Worm (Caenorhabditis elegans) whole organism, L3 larva: Measurements from ENCODE around the gene Y62H9A.7.
A peak's percentile ranks its signal among the peaks of the same experiment; 100 is the strongest.

Experiments used
- R02D3.7 ChIP-seq: fragments of 150-350 bp; optimal IDR thresholded peaks from 2 replicates; lab custom pipeline; 2014; ENCODE audit warnings: missing biosample characterization, missing genetic modification characterization
- ZK546.5 ChIP-seq: sonication (generic microtip); optimal IDR thresholded peaks from 2 replicates; lab custom pipeline; 2017; ENCODE audit warnings: missing biosample characterization, missing genetic modification characterization
- aly-2 ChIP-seq: fragments of 150-350 bp; optimal IDR thresholded peaks from 2 replicates; lab custom pipeline; 2014; ENCODE audit warnings: missing biosample characterization, missing genetic modification characterization
- ama-1 ChIP-seq: fragments of 150-350 bp; optimal IDR thresholded peaks from 2 replicates; lab custom pipeline; 2018
- ceh-16 ChIP-seq: sonication (generic microtip); optimal IDR thresholded peaks from 2 replicates; lab custom pipeline; 2017; ENCODE audit warnings: missing biosample characterization, missing genetic modification characterization
- ceh-28 ChIP-seq: fragments of 150-350 bp; optimal IDR thresholded peaks from 2 replicates; lab custom pipeline; 2014; ENCODE audit warnings: missing biosample characterization, missing genetic modification reagents, missing genetic modification characterization
- ceh-82 ChIP-seq: fragments of 150-350 bp; optimal IDR thresholded peaks from 2 replicates; lab custom pipeline; 2014; ENCODE audit warnings: missing biosample characterization, missing genetic modification characterization
- ceh-9 ChIP-seq: sonication (generic microtip); optimal IDR thresholded peaks from 2 replicates; lab custom pipeline; 2018; ENCODE audit warnings: missing biosample characterization, missing genetic modification characterization
- daf-12 ChIP-seq: fragments of 150-350 bp; optimal IDR thresholded peaks from 2 replicates; lab custom pipeline; 2014; ENCODE audit warnings: missing biosample characterization, missing genetic modification reagents, missing genetic modification characterization
- egl-27 ChIP-seq: sonication (generic microtip); optimal IDR thresholded peaks from 4 replicates; lab custom pipeline; 2017; ENCODE audit warnings: missing biosample characterization, missing genetic modification reagents, missing genetic modification characterization
- egl-5 ChIP-seq: fragments of 150-350 bp; optimal IDR thresholded peaks from 2 replicates; lab custom pipeline; 2017; ENCODE audit warnings: missing biosample characterization, missing genetic modification reagents, missing genetic modification characterization, inconsistent platforms
- elt-2 ChIP-seq: sonication (generic microtip); optimal IDR thresholded peaks from 2 replicates; lab custom pipeline; 2016; ENCODE audit warnings: missing genetic modification reagents, mild to moderate bottlenecking, missing genetic modification characterization, missing compliant biosample characterization
- elt-3 ChIP-seq, 3 experiments: fragments of 150-350 bp in 1 of 3; sonication (generic microtip) in 2 of 3; optimal IDR thresholded peaks; 2 replicates in 2 of 3; 4 replicates in 1 of 3; lab custom pipeline; 2014 to 2017; ENCODE audit warnings: missing biosample characterization in 3 of 3, missing genetic modification characterization in 3 of 3
- eor-1 ChIP-seq, 2 experiments: fragments of 150-350 bp; optimal IDR thresholded peaks; 2 replicates each; lab custom pipeline; 2014 to 2018; ENCODE audit warnings: missing biosample characterization in 2 of 2, missing genetic modification characterization in 2 of 2
- fkh-10 ChIP-seq: sonication (generic microtip); optimal IDR thresholded peaks from 2 replicates; lab custom pipeline; 2017; ENCODE audit warnings: missing biosample characterization, missing genetic modification reagents, missing genetic modification characterization
- fkh-2 ChIP-seq: fragments of 150-350 bp; optimal IDR thresholded peaks from 2 replicates; lab custom pipeline; 2014; ENCODE audit warnings: missing biosample characterization, missing genetic modification reagents, missing genetic modification characterization
- fos-1 ChIP-seq: fragments of 150-350 bp; optimal IDR thresholded peaks from 2 replicates; lab custom pipeline; 2014; ENCODE audit warnings: missing biosample characterization, missing genetic modification characterization
- hmg-11 ChIP-seq: sonication (generic microtip); optimal IDR thresholded peaks from 2 replicates; lab custom pipeline; 2016; ENCODE audit warnings: missing genetic modification characterization, missing compliant biosample characterization
- jun-1 ChIP-seq: fragments of 150-350 bp; optimal IDR thresholded peaks from 2 replicates; lab custom pipeline; 2014; ENCODE audit warnings: missing biosample characterization, missing genetic modification reagents, missing genetic modification characterization
- lin-15B ChIP-seq: fragments of 150-350 bp; optimal IDR thresholded peaks from 2 replicates; lab custom pipeline; 2014; ENCODE audit warnings: missing biosample characterization, missing genetic modification characterization
- lin-39 ChIP-seq: fragments of 150-350 bp; optimal IDR thresholded peaks from 2 replicates; lab custom pipeline; 2018; ENCODE audit warnings: missing biosample characterization, missing genetic modification reagents, missing genetic modification characterization
- lsy-12 ChIP-seq: sonication (generic microtip); optimal IDR thresholded peaks from 2 replicates; lab custom pipeline; 2016; ENCODE audit warnings: mild to moderate bottlenecking, missing genetic modification characterization, missing compliant biosample characterization
- mdl-1 ChIP-seq: fragments of 150-350 bp; optimal IDR thresholded peaks from 2 replicates; lab custom pipeline; 2014; ENCODE audit warnings: missing biosample characterization, missing genetic modification characterization
- mml-1 ChIP-seq: fragments of 150-350 bp; sonication (generic microtip); optimal IDR thresholded peaks from 3 replicates; lab custom pipeline; 2014; ENCODE audit warnings: missing biosample characterization, missing genetic modification characterization
- nfya-1 ChIP-seq: sonication (generic microtip); optimal IDR thresholded peaks from 2 replicates; lab custom pipeline; 2017; ENCODE audit warnings: missing genetic modification characterization, mild to moderate bottlenecking, missing compliant biosample characterization, antibody characterized with exemption, moderate library complexity; ENCODE audit not compliant: insufficient read depth
- nhr-11 ChIP-seq: fragments of 150-350 bp; optimal IDR thresholded peaks from 2 replicates; lab custom pipeline; 2014; ENCODE audit warnings: missing biosample characterization, missing genetic modification characterization
- nhr-12 ChIP-seq: fragments of 150-350 bp; optimal IDR thresholded peaks from 2 replicates; lab custom pipeline; 2014; ENCODE audit warnings: missing biosample characterization, missing genetic modification characterization
- nhr-23 ChIP-seq: fragments of 150-350 bp; optimal IDR thresholded peaks from 2 replicates; lab custom pipeline; 2014; ENCODE audit warnings: missing biosample characterization, missing genetic modification reagents, missing genetic modification characterization
- nhr-237 ChIP-seq: fragments of 150-350 bp; optimal IDR thresholded peaks from 2 replicates; lab custom pipeline; 2014; ENCODE audit warnings: missing biosample characterization, missing genetic modification characterization
- nhr-25 ChIP-seq: sonication (generic microtip); optimal IDR thresholded peaks from 2 replicates; lab custom pipeline; 2017; ENCODE audit warnings: missing biosample characterization, missing genetic modification characterization
- nhr-28 ChIP-seq: fragments of 150-350 bp; optimal IDR thresholded peaks from 2 replicates; lab custom pipeline; 2014; ENCODE audit warnings: missing biosample characterization, missing genetic modification characterization
- nhr-43 ChIP-seq: sonication (generic microtip); optimal IDR thresholded peaks from 2 replicates; lab custom pipeline; 2016; ENCODE audit warnings: mild to moderate bottlenecking, missing genetic modification characterization, missing compliant biosample characterization; ENCODE audit not compliant: poor library complexity, severe bottlenecking
- nhr-67 ChIP-seq: fragments of 150-350 bp; optimal IDR thresholded peaks from 2 replicates; lab custom pipeline; 2014; ENCODE audit warnings: missing biosample characterization, missing genetic modification characterization
- nhr-76 ChIP-seq: fragments of 150-350 bp; sonication (generic microtip); optimal IDR thresholded peaks from 5 replicates; lab custom pipeline; 2014; ENCODE audit warnings: missing biosample characterization, missing genetic modification characterization
- nhr-77 ChIP-seq: fragments of 150-350 bp; optimal IDR thresholded peaks from 2 replicates; lab custom pipeline; 2014; ENCODE audit warnings: missing biosample characterization, missing genetic modification characterization
- pha-4 ChIP-seq: fragments of 150-350 bp; optimal IDR thresholded peaks from 2 replicates; lab custom pipeline; 2014; ENCODE audit warnings: missing biosample characterization, missing genetic modification reagents, missing genetic modification characterization
- pqm-1 ChIP-seq: fragments of 150-350 bp; optimal IDR thresholded peaks from 2 replicates; lab custom pipeline; 2017; ENCODE audit warnings: missing biosample characterization, missing genetic modification characterization, inconsistent platforms
- sea-2 ChIP-seq: fragments of 150-350 bp; sonication (generic microtip); optimal IDR thresholded peaks from 4 replicates; lab custom pipeline; 2014; ENCODE audit warnings: missing biosample characterization, missing genetic modification reagents, missing genetic modification characterization
- skn-1 ChIP-seq: fragments of 150-350 bp; optimal IDR thresholded peaks from 2 replicates; lab custom pipeline; 2014; ENCODE audit warnings: missing biosample characterization, missing genetic modification characterization
- snpc-4 ChIP-seq: fragments of 150-350 bp; optimal IDR thresholded peaks from 2 replicates; lab custom pipeline; 2014; ENCODE audit warnings: missing biosample characterization, missing genetic modification characterization
- tbx-2 ChIP-seq: sonication (generic microtip); optimal IDR thresholded peaks from 2 replicates; lab custom pipeline; 2016; ENCODE audit warnings: mild to moderate bottlenecking, missing genetic modification characterization, missing compliant biosample characterization
- unc-39 ChIP-seq: sonication (generic microtip); optimal IDR thresholded peaks from 4 replicates; lab custom pipeline; 2017; ENCODE audit warnings: missing biosample characterization, missing genetic modification characterization
- unc-62 ChIP-seq: fragments of 150-350 bp; sonication (generic microtip); optimal IDR thresholded peaks from 4 replicates; lab custom pipeline; 2014; ENCODE audit warnings: missing biosample characterization, missing genetic modification reagents, missing genetic modification characterization
- zag-1 ChIP-seq: fragments of 150-350 bp; optimal IDR thresholded peaks from 2 replicates; lab custom pipeline; 2014; ENCODE audit warnings: missing biosample characterization, missing genetic modification characterization
- ztf-11 ChIP-seq: fragments of 150-350 bp; optimal IDR thresholded peaks from 2 replicates; lab custom pipeline; 2014; ENCODE audit warnings: missing biosample characterization, missing genetic modification characterization
- ztf-4 ChIP-seq: fragments of 150-350 bp; optimal IDR thresholded peaks from 2 replicates; lab custom pipeline; 2014; ENCODE audit warnings: missing biosample characterization, missing genetic modification characterization

The Y62H9A.7 gene

DNA sequence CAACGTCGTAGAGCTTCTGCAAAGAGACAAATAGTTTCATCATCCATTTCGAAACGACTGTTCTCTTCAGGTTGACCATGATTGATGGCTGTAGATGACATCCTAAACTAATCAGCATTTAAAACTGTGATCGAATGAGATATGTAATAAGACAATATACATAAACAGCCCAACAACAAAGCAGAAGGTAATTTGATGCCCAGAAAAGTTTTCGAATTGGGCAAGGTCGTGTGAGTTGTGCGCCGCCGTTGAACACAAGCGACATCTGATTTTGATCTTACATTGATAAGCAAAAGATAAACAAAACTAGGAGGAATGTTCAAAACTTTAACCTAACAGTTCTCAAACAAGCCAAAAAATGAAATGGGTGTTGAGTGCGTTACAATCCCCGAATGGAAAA lies at the start of gene Y62H9A.7:
Gene Y62H9A.7 (minus strand): TSS at position 101 of the 400 bp plus-strand sequence.
- TF ChIP-seq ztf-11 (tag; lab: Kevin White, UChicago) (no peak), zag-1 (tag; lab: Kevin White, UChicago) (no peak), fkh-10 (GFP tag; lab: Kevin White, UChicago) (no peak), nhr-76 (tag; lab: Kevin White, UChicago) (no peak), ceh-16 (tag; lab: Kevin White, UChicago) (no peak), ama-1 (lab: Kevin White, UChicago) (no peak), ZK546.5 (no peak), unc-39 (tag; lab: Kevin White, UChicago) (no peak), sea-2 (GFP tag; lab: Kevin White, UChicago) (no peak), aly-2 (tag; lab: Kevin White, UChicago) (no peak), snpc-4 (no peak), pha-4 (tag; lab: Kevin White, UChicago) (no peak)
- TF ChIP-seq, all 47 proteins: peak for 0

DNA sequence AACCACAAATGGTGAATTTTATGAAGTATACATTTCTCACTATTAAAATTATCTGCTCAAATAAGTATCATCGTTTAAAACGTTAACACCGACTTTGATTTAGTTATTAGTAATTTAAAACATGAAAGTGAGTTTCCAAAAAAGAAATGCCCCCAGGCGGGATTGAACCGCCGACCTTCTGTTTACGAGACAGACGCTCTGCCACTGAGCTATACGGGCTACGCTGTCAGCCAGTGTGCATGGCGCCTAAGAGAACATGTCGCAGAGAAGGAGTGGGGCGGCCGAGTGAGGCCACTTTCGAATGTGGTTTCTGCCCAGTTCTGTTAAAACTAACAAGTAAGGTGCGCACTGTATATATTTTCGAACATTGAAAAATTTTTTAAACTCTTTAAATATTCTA lies 49.5 kb upstream of the Y62H9A.7 start:
- TF ChIP-seq nhr-12 (tag; lab: Kevin White, UChicago) (no peak), ztf-4 (tag; lab: Kevin White, UChicago) (no peak), lin-39 (peak; percentile 1), ceh-28 (tag; lab: Kevin White, UChicago) (peak; percentile 38), egl-27 (tag; lab: Kevin White, UChicago) (no peak), nhr-67 (tag; lab: Kevin White, UChicago) (no peak), fos-1 (tag; lab: Kevin White, UChicago) (no peak), mml-1 (tag; lab: Kevin White, UChicago) (no peak), ceh-82 (tag; lab: Kevin White, UChicago) (no peak), unc-39 (tag; lab: Kevin White, UChicago) (no peak), egl-5 (no peak), elt-3 (tag; optimal IDR thresholded peaks at IDR 0.05; lab: Kevin White, UChicago) (no peak), nhr-43 (tag; lab: Kevin White, UChicago) (peak; percentile 58), aly-2 (tag; lab: Kevin White, UChicago) (no peak), hmg-11 (peak; percentile 91), nhr-25 (tag; lab: Kevin White, UChicago) (no peak), mdl-1 (tag; lab: Kevin White, UChicago) (no peak), fkh-2 (no peak), ztf-11 (tag; lab: Kevin White, UChicago) (no peak), nhr-237 (tag; lab: Kevin White, UChicago) (no peak), unc-62 (GFP tag; lab: Kevin White, UChicago) (no peak), ceh-9 (tag; lab: Kevin White, UChicago) (no peak), daf-12 (tag; lab: Kevin White, UChicago) (no peak), ZK546.5 (no peak), pha-4 (tag; lab: Kevin White, UChicago) (peak; percentile 56), nhr-28 (tag; lab: Kevin White, UChicago) (no peak), tbx-2 (tag; lab: Kevin White, UChicago) (peak; percentile 68), sea-2 (GFP tag; lab: Kevin White, UChicago) (no peak), lin-15B (tag; lab: Kevin White, UChicago) (no peak), nhr-23 (no peak), ama-1 (lab: Kevin White, UChicago) (no peak), lsy-12 (tag; lab: Kevin White, UChicago) (no peak), eor-1 (tag; optimal IDR thresholded peaks at IDR 0.05; lab: Kevin White, UChicago) (no peak), pqm-1 (tag; lab: Kevin White, UChicago) (no peak), fkh-10 (GFP tag; lab: Kevin White, UChicago) (no peak), ceh-16 (tag; lab: Kevin White, UChicago) (no peak), nhr-11 (tag; lab: Kevin White, UChicago) (no peak), nfya-1 (tag; lab: Kevin White, UChicago) (no peak), nhr-76 (tag; lab: Kevin White, UChicago) (no peak), elt-2 (tag; lab: Kevin White, UChicago) (peak; percentile 37), skn-1 (peak; percentile 20), R02D3.7 (tag; lab: Kevin White, UChicago) (no peak), snpc-4 (peak; percentile 6), zag-1 (tag; lab: Kevin White, UChicago) (no peak), nhr-77 (tag; lab: Kevin White, UChicago) (peak; percentile 33), jun-1 (peak; percentile 15)
